Worm (Caenorhabditis elegans): ENCODE results near the gene F28C1.1.

Gene F28C1.1

DNA sequence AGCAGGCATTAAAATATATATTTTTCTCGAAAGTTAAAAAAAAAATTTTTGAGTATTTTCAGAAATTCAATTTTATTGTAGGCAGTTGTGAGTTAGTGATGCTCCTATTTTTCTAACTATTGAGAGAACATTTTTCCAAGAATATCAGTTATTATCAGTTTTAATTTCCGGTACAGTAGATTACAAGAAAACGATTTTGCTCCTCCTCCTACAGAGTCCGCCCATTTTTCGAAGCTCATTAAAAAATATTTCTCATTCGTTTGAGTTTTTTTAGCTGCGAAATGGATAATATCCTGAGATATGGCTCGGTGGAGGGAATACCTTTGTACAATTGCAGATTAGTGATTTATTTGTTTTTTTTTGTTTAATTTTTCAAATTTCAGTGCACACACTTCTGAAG is 34.0 kb downstream of the F28C1.1 start, which contains the start of gene srt-39:
srt-39 (plus strand) TSS at position 301 of the 400 bp plus-strand sequence.
- TF ChIP-seq unc-62 (GFP tag; optimal IDR thresholded peaks at IDR 0.05) = no peak
- TF ChIP-seq ztf-11 (tag; optimal IDR thresholded peaks at IDR 0.05) = no peak
- no peak for TF ChIP-seq mep-1 (tag; optimal IDR thresholded peaks at IDR 0.05)
- TF ChIP-seq unc-39 (tag; optimal IDR thresholded peaks at IDR 0.05) = no peak
- no peak for TF ChIP-seq lin-32 (GFP tag; optimal IDR thresholded peaks at IDR 0.05)
- TF ChIP-seq pha-4 (tag; optimal IDR thresholded peaks at IDR 0.05) = no peak
- no peak for TF ChIP-seq blmp-1 (tag; optimal IDR thresholded peaks at IDR 0.05)
- no peak for TF ChIP-seq mab-5 (tag; optimal IDR thresholded peaks at IDR 0.05)
- no peak for TF ChIP-seq ceh-83 (GFP tag; optimal IDR thresholded peaks at IDR 0.05)
- TF ChIP-seq ceh-43 (GFP tag; optimal IDR thresholded peaks at IDR 0.05) = no peak
- no peak for TF ChIP-seq ces-1 (GFP tag; optimal IDR thresholded peaks at IDR 0.05)
- no peak for TF ChIP-seq tbx-8 (GFP tag; optimal IDR thresholded peaks at IDR 0.05)
- TF ChIP-seq nhr-28 (tag; optimal IDR thresholded peaks at IDR 0.05) = no peak
- no peak for TF ChIP-seq snpc-4 (tag; optimal IDR thresholded peaks at IDR 0.05)
- TF ChIP-seq elt-3 (tag; optimal IDR thresholded peaks at IDR 0.05) = no peak
- TF ChIP-seq bed-3 (GFP tag; optimal IDR thresholded peaks at IDR 0.05) = no peak

- TF ChIP-seq pha-4 (tag; optimal IDR thresholded peaks at IDR 0.05) (peak; percentile 40), mep-1 (tag; optimal IDR thresholded peaks at IDR 0.05) (no peak)
These were observed 36.3 kb downstream of the F28C1.1 start, which contains the start of gene inx-11 for ce11 chrV:12486934-12487333. inx-11 (plus strand) TSS chrV:12487234.

ce11 chrV:12488002-12488401 is 37.4 kb downstream of the F28C1.1 start:
- no peak for TF ChIP-seq ceh-83 (GFP tag; optimal IDR thresholded peaks at IDR 0.05)
- no peak for TF ChIP-seq drap-1 (GFP tag; optimal IDR thresholded peaks at IDR 0.05)
- no peak for TF ChIP-seq mep-1 (tag; optimal IDR thresholded peaks at IDR 0.05)
- TF ChIP-seq sem-2 (GFP tag; optimal IDR thresholded peaks at IDR 0.05) = no peak
- no peak for TF ChIP-seq elt-3 (tag; optimal IDR thresholded peaks at IDR 0.05)
- TF ChIP-seq lin-13 (tag; optimal IDR thresholded peaks at IDR 0.05) = no peak
- TF ChIP-seq M03D4.4 (tag; optimal IDR thresholded peaks at IDR 0.05) = no peak

DNA sequence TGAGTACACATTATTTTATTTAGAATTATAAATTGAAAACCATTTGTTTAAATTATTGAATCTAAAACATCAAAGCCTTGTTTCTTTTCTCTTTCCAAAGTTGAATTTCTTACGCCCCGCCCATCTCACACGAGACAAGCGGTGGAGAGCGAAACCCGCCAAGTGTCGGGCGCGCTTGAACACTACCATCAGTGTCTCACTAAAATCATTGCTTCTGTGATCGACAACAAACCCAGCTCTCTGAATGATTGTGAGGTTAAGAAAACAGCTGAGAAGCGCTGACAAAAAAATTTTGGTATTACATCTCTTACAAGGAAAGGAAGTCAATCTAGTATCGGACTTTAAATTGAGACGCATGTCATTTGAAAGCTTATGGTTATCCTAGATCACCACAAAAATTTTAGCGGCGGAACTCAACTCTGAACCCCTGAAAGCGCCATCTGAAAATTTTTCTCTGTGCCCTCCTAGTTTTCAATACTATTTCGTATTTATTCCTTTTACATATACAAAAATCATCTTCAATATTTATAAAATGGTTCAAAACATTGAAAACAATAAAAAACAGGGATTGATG is 40.6 kb downstream of the F28C1.1 start:
- TF ChIP-seq nhr-12 (tag; optimal IDR thresholded peaks at IDR 0.05) (no peak), cnd-1 (tag; optimal IDR thresholded peaks at IDR 0.05) (no peak), tbx-8 (GFP tag; optimal IDR thresholded peaks at IDR 0.05) (no peak), nhr-237 (tag; optimal IDR thresholded peaks at IDR 0.05) (no peak), unc-39 (tag; optimal IDR thresholded peaks at IDR 0.05) (no peak), pha-4 (tag; optimal IDR thresholded peaks at IDR 0.05) (no peak), lin-32 (GFP tag; optimal IDR thresholded peaks at IDR 0.05) (no peak), nhr-76 (tag; optimal IDR thresholded peaks at IDR 0.05) (no peak), mls-2 (tag; optimal IDR thresholded peaks at IDR 0.05) (no peak), drap-1 (GFP tag; optimal IDR thresholded peaks at IDR 0.05) (no peak), ceh-39 (tag; optimal IDR thresholded peaks at IDR 0.05) (no peak), ham-2 (GFP tag; optimal IDR thresholded peaks at IDR 0.05) (no peak), mab-5 (tag; optimal IDR thresholded peaks at IDR 0.05) (no peak), sptf-1 (tag; optimal IDR thresholded peaks at IDR 0.05) (no peak), zip-8 (tag; optimal IDR thresholded peaks at IDR 0.05) (no peak), lin-13 (tag; optimal IDR thresholded peaks at IDR 0.05) (no peak), snpc-4 (tag; optimal IDR thresholded peaks at IDR 0.05) (no peak), nhr-28 (tag; optimal IDR thresholded peaks at IDR 0.05) (no peak), flh-1 (GFP tag; optimal IDR thresholded peaks at IDR 0.05) (no peak), nhr-2 (tag; optimal IDR thresholded peaks at IDR 0.05) (no peak)

ce11 chrV:12494522-12494921 is 43.9 kb downstream of the F28C1.1 start, which contains the start of gene mrps-11:
mrps-11 (minus strand) TSS chrV:12494622.
- no peak for TF ChIP-seq mep-1 (tag; optimal IDR thresholded peaks at IDR 0.05)
- TF ChIP-seq nhr-2 (tag; optimal IDR thresholded peaks at IDR 0.05) = no peak
- no peak for TF ChIP-seq nhr-237 (tag; optimal IDR thresholded peaks at IDR 0.05)
- TF ChIP-seq zip-8 (tag; optimal IDR thresholded peaks at IDR 0.05) = no peak
- TF ChIP-seq blmp-1 (tag; optimal IDR thresholded peaks at IDR 0.05) = no peak
- no peak for TF ChIP-seq unc-62 (GFP tag; optimal IDR thresholded peaks at IDR 0.05)
- TF ChIP-seq mab-5 (tag; optimal IDR thresholded peaks at IDR 0.05) = no peak
- no peak for TF ChIP-seq tbx-8 (GFP tag; optimal IDR thresholded peaks at IDR 0.05)
- no peak for TF ChIP-seq cnd-1 (tag; optimal IDR thresholded peaks at IDR 0.05)

Measured in whole organism, mixed stage, embryonic.